Worm (Caenorhabditis elegans) whole organism, L2 larva: ENCODE data around the gene Y39B6A.69.

Experiments used
- F13H6.1 ChIP-seq: sonication (generic microtip); optimal IDR thresholded peaks from 2 replicates; lab custom pipeline; 2016; ENCODE audit warnings: missing genetic modification characterization, missing compliant biosample characterization
- ama-1 ChIP-seq: fragments of 150-350 bp; optimal IDR thresholded peaks from 2 replicates; lab custom pipeline; 2018; ENCODE audit warnings: inconsistent platforms

ce11 chrV:19174626-19175025, 22.4 kb upstream of the Y39B6A.69 start, which contains the start of gene hot-2:
- TF ChIP-seq ama-1 (lab: Kevin White, UChicago) (no peak), F13H6.1 (tag; lab: Kevin White, UChicago) (no peak)
